Fruit fly (Drosophila melanogaster) whole organism, embryonic: Measurements from ENCODE around the gene Arc42.
A peak's percentile ranks its signal among the peaks of the same experiment; 100 is the strongest.

Experiments
- Antp ChIP-seq: fragments of 200-800 bp; sonication (Bioruptor generic); optimal IDR thresholded peaks from 3 replicates; lab custom pipeline; 2016; ENCODE audit warnings: missing biosample characterization, missing genetic modification characterization
- Awh ChIP-seq: fragments of 200-800 bp; sonication (Bioruptor generic); IDR thresholded peaks from 2 replicates; pipeline ENCODE4, ENCODE4 v1.3.6; 2022; ENCODE audit warnings: missing biosample characterization, missing genetic modification characterization
- Bteb2 ChIP-seq: fragments of 200-800 bp; sonication (Bioruptor generic); optimal IDR thresholded peaks from 2 replicates; lab custom pipeline; 2016; ENCODE audit warnings: missing biosample characterization, missing genetic modification characterization
- CG11695 ChIP-seq: fragments of 200-800 bp; sonication (Bioruptor generic); IDR thresholded peaks from 3 replicates; pipeline ENCODE4 v1.3.6; 2022; ENCODE audit warnings: missing biosample characterization, missing genetic modification characterization
- CG13624 ChIP-seq: fragments of 200-800 bp; sonication (Bioruptor generic); optimal IDR thresholded peaks from 2 replicates; lab custom pipeline; 2016; ENCODE audit warnings: missing biosample characterization, missing genetic modification characterization
- CG14710 ChIP-seq: fragments of 200-800 bp; sonication (Bioruptor generic); optimal IDR thresholded peaks from 3 replicates; lab custom pipeline; 2019; ENCODE audit warnings: missing biosample characterization, mild to moderate bottlenecking, missing genetic modification characterization, moderate library complexity
- CG14860 ChIP-seq: fragments of 200-800 bp; sonication (Bioruptor generic); IDR thresholded peaks from 3 replicates; pipeline ENCODE4 v1.3.6; 2022; ENCODE audit warnings: missing biosample characterization, missing genetic modification characterization; ENCODE audit not compliant: partially characterized antibody
- CG14965 ChIP-seq: fragments of 200-800 bp; sonication (Bioruptor generic); optimal IDR thresholded peaks from 2 replicates; lab custom pipeline; 2016; ENCODE audit warnings: missing biosample characterization, missing genetic modification characterization, borderline replicate concordance
- CG1529 ChIP-seq: fragments of 200-800 bp; sonication (Bioruptor generic); optimal IDR thresholded peaks from 3 replicates; lab custom pipeline; 2018; ENCODE audit warnings: missing biosample characterization, missing genetic modification characterization
- CG16779 ChIP-seq: fragments of 200-800 bp; sonication (Bioruptor generic); IDR thresholded peaks from 2 replicates; pipeline ENCODE4 v1.3.6; 2022; ENCODE audit warnings: missing biosample characterization, missing genetic modification characterization
- CG16815 ChIP-seq: fragments of 200-800 bp; sonication (Bioruptor generic); optimal IDR thresholded peaks from 3 replicates; lab custom pipeline; 2017; ENCODE audit warnings: missing biosample characterization, mild to moderate bottlenecking, missing genetic modification characterization
- CG17361 ChIP-seq: fragments of 200-800 bp; sonication (Bioruptor generic); IDR thresholded peaks from 3 replicates; pipeline ENCODE4 v1.3.6; 2022; ENCODE audit warnings: missing biosample characterization, missing genetic modification characterization
- CG2120 ChIP-seq: fragments of 200-800 bp; sonication (Bioruptor generic); optimal IDR thresholded peaks from 3 replicates; lab custom pipeline; 2016; ENCODE audit warnings: missing biosample characterization, missing genetic modification characterization
- CG31224 ChIP-seq: fragments of 200-800 bp; sonication (Bioruptor generic); IDR thresholded peaks from 2 replicates; pipeline ENCODE4 v1.3.6; 2022; ENCODE audit warnings: missing biosample characterization, missing genetic modification characterization
- CG33213 ChIP-seq: fragments of 200-800 bp; sonication (Bioruptor generic); optimal IDR thresholded peaks from 3 replicates; lab custom pipeline; 2016; ENCODE audit warnings: missing biosample characterization, missing genetic modification characterization
- CG4360 ChIP-seq: fragments of 200-800 bp; sonication (Bioruptor generic); IDR thresholded peaks from 2 replicates; pipeline ENCODE4 v1.3.6; 2022; ENCODE audit warnings: missing biosample characterization, missing genetic modification characterization
- CG4707 ChIP-seq: fragments of 200-800 bp; sonication (Bioruptor generic); optimal IDR thresholded peaks from 2 replicates; lab custom pipeline; 2018; ENCODE audit warnings: missing biosample characterization, mild to moderate bottlenecking, missing genetic modification characterization, moderate library complexity
- CG7963 ChIP-seq: fragments of 200-800 bp; sonication (Bioruptor generic); IDR thresholded peaks from 3 replicates; pipeline ENCODE4 v1.3.6; 2022; ENCODE audit warnings: missing biosample characterization, missing genetic modification characterization; ENCODE audit not compliant: partially characterized antibody
- D19A ChIP-seq: fragments of 200-800 bp; optimal IDR thresholded peaks from 3 replicates; lab custom pipeline; 2019; ENCODE audit warnings: missing biosample characterization, mild to moderate bottlenecking, missing genetic modification characterization, moderate library complexity
- Deaf1 ChIP-seq: fragments of 200-800 bp; optimal IDR thresholded peaks from 3 replicates; lab custom pipeline; 2019; ENCODE audit warnings: missing biosample characterization, mild to moderate bottlenecking, missing genetic modification characterization, moderate library complexity
- Doc3 ChIP-seq: fragments of 200-800 bp; sonication (Bioruptor generic); IDR thresholded peaks from 3 replicates; pipeline ENCODE4 v1.3.6; 2022; ENCODE audit warnings: missing biosample characterization, missing genetic modification characterization; ENCODE audit not compliant: partially characterized antibody
- GATAe ChIP-seq: fragments of 200-800 bp; sonication (Bioruptor generic); conservative IDR thresholded peaks from 2 replicates; pipeline ENCODE4 v1.3.6; 2022; ENCODE audit warnings: missing biosample characterization, missing genetic modification characterization
- Gug ChIP-seq: fragments of 200-800 bp; sonication (Bioruptor generic); IDR thresholded peaks from 4 replicates; pipeline ENCODE4 v1.3.6; 2022; ENCODE audit warnings: missing biosample characterization, missing genetic modification characterization
- HmgZ ChIP-seq: fragments of 200-800 bp; sonication (Bioruptor generic); optimal IDR thresholded peaks from 2 replicates; lab custom pipeline; 2018; ENCODE audit warnings: missing biosample characterization, mild to moderate bottlenecking, missing genetic modification characterization
- Hmr ChIP-seq: fragments of 200-800 bp; sonication (Bioruptor generic); optimal IDR thresholded peaks from 3 replicates; lab custom pipeline; 2017; ENCODE audit warnings: mild to moderate bottlenecking, missing biosample characterization, missing genetic modification reagents, missing genetic modification characterization
- Hr51 ChIP-seq, 2 experiments: fragments of 200-800 bp; sonication (Bioruptor generic); optimal IDR thresholded peaks; 2 replicates in 1 of 2; 3 replicates in 1 of 2; lab custom pipeline; 2016 to 2018; ENCODE audit warnings: missing biosample characterization in 2 of 2, missing genetic modification characterization in 2 of 2, mild to moderate bottlenecking in 1 of 2, moderate library complexity in 1 of 2
- Lhr ChIP-seq: fragments of 200-800 bp; sonication (Bioruptor generic); optimal IDR thresholded peaks from 3 replicates; lab custom pipeline; 2017; ENCODE audit warnings: mild to moderate bottlenecking, missing biosample characterization, missing genetic modification reagents, missing genetic modification characterization
- Med ChIP-seq: fragments of 200-800 bp; sonication (Bioruptor generic); peaks from one replicate; lab custom pipeline; 2016; ENCODE audit warnings: missing biosample characterization, missing genetic modification characterization, mild to moderate bottlenecking, inconsistent platforms, moderate library complexity
- Neu2 ChIP-seq: fragments of 200-800 bp; sonication (Bioruptor generic); optimal IDR thresholded peaks from 3 replicates; lab custom pipeline; 2016; ENCODE audit warnings: missing biosample characterization, missing genetic modification characterization, borderline replicate concordance
- Rx ChIP-seq: fragments of 200-800 bp; sonication (Bioruptor generic); IDR thresholded peaks from 2 replicates; pipeline ENCODE4 v1.3.6; 2022; ENCODE audit warnings: missing biosample characterization, missing genetic modification characterization
- Side ChIP-seq: fragments of 200-800 bp; sonication (Bioruptor generic); optimal IDR thresholded peaks from 2 replicates; lab custom pipeline; 2016; ENCODE audit warnings: missing biosample characterization, missing genetic modification characterization
- ato ChIP-seq: fragments of 200-800 bp; sonication (Bioruptor generic); IDR thresholded peaks from 2 replicates; pipeline ENCODE4 v1.3.6; 2022; ENCODE audit warnings: missing biosample characterization, missing genetic modification characterization; ENCODE audit not compliant: partially characterized antibody
- bbx ChIP-seq: fragments of 200-800 bp; sonication (Bioruptor generic); IDR thresholded peaks from 2 replicates; pipeline ENCODE4 v1.3.6; 2022; ENCODE audit warnings: missing biosample characterization, missing genetic modification characterization; ENCODE audit not compliant: partially characterized antibody
- chinmo ChIP-seq: fragments of 200-800 bp; sonication (Bioruptor generic); IDR thresholded peaks from 4 replicates; pipeline ENCODE4 v1.3.6; 2022; ENCODE audit warnings: missing biosample characterization, missing genetic modification characterization; ENCODE audit not compliant: partially characterized antibody
- chm ChIP-seq: fragments of 200-800 bp; sonication (Bioruptor generic); IDR thresholded peaks from 2 replicates; pipeline ENCODE4 v1.3.6; 2022; ENCODE audit warnings: missing biosample characterization, missing genetic modification characterization
- crp ChIP-seq, 2 experiments: fragments of 200-800 bp; sonication (Bioruptor generic); optimal IDR thresholded peaks; 2 replicates in 1 of 2; 3 replicates in 1 of 2; lab custom pipeline; 2017; ENCODE audit warnings: missing biosample characterization in 2 of 2, missing genetic modification characterization in 2 of 2, mild to moderate bottlenecking in 1 of 2, moderate library complexity in 1 of 2
- disco-r ChIP-seq: fragments of 200-800 bp; sonication (Bioruptor generic); optimal IDR thresholded peaks from 2 replicates; lab custom pipeline; 2016; ENCODE audit warnings: missing biosample characterization, missing genetic modification characterization
- ems ChIP-seq: fragments of 200-800 bp; sonication (Bioruptor generic); optimal IDR thresholded peaks from 3 replicates; lab custom pipeline; 2016; ENCODE audit warnings: missing biosample characterization, missing genetic modification characterization
- grau ChIP-seq: fragments of 200-800 bp; optimal IDR thresholded peaks from 3 replicates; lab custom pipeline; 2019; ENCODE audit warnings: missing biosample characterization, mild to moderate bottlenecking, missing genetic modification characterization, moderate library complexity
- lilli ChIP-seq: fragments of 200-800 bp; sonication (Bioruptor generic); optimal IDR thresholded peaks from 3 replicates; lab custom pipeline; 2016; ENCODE audit warnings: missing biosample characterization, missing genetic modification characterization
- mam ChIP-seq: fragments of 200-800 bp; sonication (Bioruptor generic); optimal IDR thresholded peaks from 3 replicates; lab custom pipeline; 2016; ENCODE audit warnings: missing biosample characterization, missing genetic modification characterization
- onecut ChIP-seq: fragments of 200-800 bp; sonication (Bioruptor generic); IDR thresholded peaks from 2 replicates; pipeline ENCODE4 v1.3.6; 2022; ENCODE audit warnings: missing biosample characterization, missing genetic modification characterization
- pzg ChIP-seq: fragments of 200-800 bp; sonication (Bioruptor generic); optimal IDR thresholded peaks from 3 replicates; lab custom pipeline; 2018; ENCODE audit warnings: missing biosample characterization, mild to moderate bottlenecking, missing genetic modification characterization, moderate library complexity
- run ChIP-seq: fragments of 200-800 bp; sonication (Bioruptor generic); optimal IDR thresholded peaks from 3 replicates; lab custom pipeline; 2018; ENCODE audit warnings: missing biosample characterization, mild to moderate bottlenecking, missing genetic modification characterization
- salm ChIP-seq: fragments of 200-800 bp; sonication (Bioruptor generic); optimal IDR thresholded peaks from 2 replicates; lab custom pipeline; 2018; ENCODE audit warnings: missing biosample characterization, mild to moderate bottlenecking, missing genetic modification characterization
- sens-2 ChIP-seq: fragments of 200-800 bp; sonication (Bioruptor generic); IDR thresholded peaks from 2 replicates; pipeline ENCODE4 v1.3.6; 2022; ENCODE audit warnings: missing biosample characterization, missing genetic modification characterization
- seq ChIP-seq: fragments of 200-800 bp; sonication (Bioruptor generic); IDR thresholded peaks from 2 replicates; pipeline ENCODE4 v1.3.6; 2022; ENCODE audit warnings: missing biosample characterization, missing genetic modification characterization
- tgo ChIP-seq: fragments of 200-800 bp; sonication (Bioruptor generic); IDR thresholded peaks from 3 replicates; pipeline ENCODE4 v1.3.6; 2022; ENCODE audit warnings: missing biosample characterization, missing genetic modification characterization
- zf30C ChIP-seq: fragments of 200-800 bp; sonication (Bioruptor generic); optimal IDR thresholded peaks from 3 replicates; lab custom pipeline; 2018; ENCODE audit warnings: missing biosample characterization, mild to moderate bottlenecking, missing genetic modification characterization

The Arc42 gene

DNA sequence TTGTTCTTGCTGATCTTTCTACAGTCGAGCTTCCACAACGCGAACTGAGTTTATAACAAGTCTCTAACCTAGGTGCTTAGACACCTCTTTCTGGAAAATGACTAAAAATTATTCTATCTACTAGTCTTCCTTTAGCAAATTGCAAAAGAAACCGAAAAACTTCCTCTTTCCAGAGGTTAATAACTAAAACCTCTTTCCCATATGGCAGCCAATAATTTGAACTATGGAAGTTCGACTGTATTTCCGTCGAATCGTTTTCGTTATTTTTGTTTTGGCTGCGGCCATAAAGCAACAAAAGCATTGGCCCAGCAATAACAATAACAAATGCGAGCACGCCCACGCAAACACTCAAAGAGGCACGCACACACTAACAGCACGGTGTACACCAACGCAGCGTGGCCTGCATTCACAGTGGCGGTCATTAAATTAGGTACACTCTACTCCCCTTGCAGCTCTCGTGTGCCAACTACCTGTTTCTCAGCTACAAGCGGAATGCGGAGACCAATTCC is 2.9 kb downstream of the Arc42 start (continued):
- TF ChIP-seq ato: no peak; the same call in 1 of the 2 replicates
- TF ChIP-seq CG17361 (GFP tag; lab: Robert Waterston, UW): peak; percentile 63
- no peak for TF ChIP-seq Doc3
- TF ChIP-seq HmgZ (tag; lab: Kevin White, UChicago): peak; percentile 54
- peak; percentile 46 for TF ChIP-seq CG13624 (GFP tag; lab: Kevin White, UChicago)
- TF ChIP-seq Bteb2: no peak
- no peak for TF ChIP-seq CG1529
- peak; percentile 12 for TF ChIP-seq disco-r
- TF ChIP-seq CG14965: no peak
- TF ChIP-seq bbx (GFP tag; lab: Robert Waterston, UW): no peak
- peak; percentile 59 for TF ChIP-seq CG2120 (GFP tag; lab: Kevin White, UChicago)
- TF ChIP-seq CG33213: no peak
- TF ChIP-seq chinmo (GFP tag; lab: Robert Waterston, UW): peak; percentile 90
- TF ChIP-seq Med: peak; percentile 88
- TF ChIP-seq Antp (GFP tag; lab: Kevin White, UChicago): no peak
- peak; percentile 28 for TF ChIP-seq CG14710
- 0 out of 2 replicates have a peak, but pooled peaks have one; percentile 20 for TF ChIP-seq Awh (GFP tag; lab: Robert Waterston, UW)
- TF ChIP-seq run (tag; lab: Kevin White, UChicago): peak; percentile 20
- no peak for TF ChIP-seq pzg (GFP tag; lab: Kevin White, UChicago)
- TF ChIP-seq CG14860 (GFP tag; lab: Robert Waterston, UW): no peak
- peak; percentile 55; the same call in 2 of the 3 replicates for TF ChIP-seq tgo (GFP tag; lab: Robert Waterston, UW)
- TF ChIP-seq Neu2 (GFP tag; lab: Kevin White, UChicago): no peak
- no peak; the same call in 1 of the 2 replicates for TF ChIP-seq chm (GFP tag; lab: Robert Waterston, UW)
- TF ChIP-seq CG4360 (GFP tag; lab: Robert Waterston, UW): peak; percentile 62
- TF ChIP-seq Deaf1 (tag; lab: Kevin White, UChicago): peak; percentile 47
- TF ChIP-seq Hmr: peak; percentile 61
- TF ChIP-seq Gug (GFP tag; lab: Robert Waterston, UW): 0 out of 4 replicates have a peak, but pooled peaks have one; percentile 5
- TF ChIP-seq Hr51 (GFP tag; optimal IDR thresholded peaks at IDR 0.05; lab: Kevin White, UChicago): peak in 1 of 2 experiments; percentile 75
- TF ChIP-seq Rx (GFP tag; lab: Robert Waterston, UW): no peak
- TF ChIP-seq grau (tag; lab: Kevin White, UChicago): peak; percentile 96
- TF ChIP-seq crp (GFP tag; optimal IDR thresholded peaks at IDR 0.05; lab: Kevin White, UChicago): peak in 1 of 2 experiments; percentile 15
- peak; percentile 51 for TF ChIP-seq CG4707 (GFP tag; lab: Kevin White, UChicago)
- TF ChIP-seq mam (GFP tag; lab: Kevin White, UChicago): peak; percentile 48
- TF ChIP-seq CG7963 (GFP tag; lab: Robert Waterston, UW): no peak
- no peak for TF ChIP-seq ems (GFP tag; lab: Kevin White, UChicago)
- peak; percentile 58 for TF ChIP-seq Side (GFP tag; lab: Kevin White, UChicago)
- TF ChIP-seq CG31224: no peak
- TF ChIP-seq zf30C (GFP tag; lab: Kevin White, UChicago): no peak
- TF ChIP-seq GATAe: 0 out of 2 replicates have a peak, but pooled peaks have one; percentile 12
- no peak for TF ChIP-seq CG16779
- TF ChIP-seq seq (GFP tag; lab: Robert Waterston, UW): peak; percentile 55; the same call in 1 of the 2 replicates
- no peak; the same call in 1 of the 2 replicates for TF ChIP-seq onecut (GFP tag; lab: Robert Waterston, UW)
- TF ChIP-seq CG16815: peak; percentile 10
- peak; percentile 52; the same call in 1 of the 3 replicates for TF ChIP-seq CG11695 (GFP tag; lab: Robert Waterston, UW)
- TF ChIP-seq salm: peak; percentile 1
- no peak for TF ChIP-seq Lhr
- no peak for TF ChIP-seq sens-2 (GFP tag; lab: Robert Waterston, UW)
- TF ChIP-seq lilli (GFP tag; lab: Kevin White, UChicago): peak; percentile 66
- TF ChIP-seq D19A (tag; lab: Kevin White, UChicago): peak; percentile 39
